Fruit fly (Drosophila melanogaster): ENCODE results near the gene Ccz1.

The Ccz1 gene

DNA sequence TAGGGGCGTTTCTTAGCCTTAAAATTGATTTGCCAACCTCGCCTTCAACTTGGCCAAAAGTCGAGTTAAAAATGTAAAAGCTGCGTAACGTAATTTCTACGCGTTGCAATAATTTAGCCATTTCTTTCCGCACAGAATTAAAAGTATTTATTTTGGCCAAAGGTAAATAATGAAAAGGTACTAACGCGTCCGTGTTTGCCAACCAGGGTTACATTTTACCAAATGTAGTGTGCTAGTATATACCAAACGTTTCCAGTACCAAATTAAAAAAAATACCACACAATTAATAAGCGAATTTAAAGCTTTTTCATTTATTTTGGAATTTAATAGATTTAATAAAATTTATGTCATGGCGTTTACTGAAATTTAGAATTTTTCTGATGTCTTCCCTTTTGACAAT, at the start of gene Ccz1:
Gene Ccz1, minus strand, starts transcription at position 179 of the 400 bp plus-strand sequence.
- no peak for TF ChIP-seq CG17801 (GFP tag; optimal IDR thresholded peaks at IDR 0.05; ENCODE audit: partially characterized antibody)

DNA sequence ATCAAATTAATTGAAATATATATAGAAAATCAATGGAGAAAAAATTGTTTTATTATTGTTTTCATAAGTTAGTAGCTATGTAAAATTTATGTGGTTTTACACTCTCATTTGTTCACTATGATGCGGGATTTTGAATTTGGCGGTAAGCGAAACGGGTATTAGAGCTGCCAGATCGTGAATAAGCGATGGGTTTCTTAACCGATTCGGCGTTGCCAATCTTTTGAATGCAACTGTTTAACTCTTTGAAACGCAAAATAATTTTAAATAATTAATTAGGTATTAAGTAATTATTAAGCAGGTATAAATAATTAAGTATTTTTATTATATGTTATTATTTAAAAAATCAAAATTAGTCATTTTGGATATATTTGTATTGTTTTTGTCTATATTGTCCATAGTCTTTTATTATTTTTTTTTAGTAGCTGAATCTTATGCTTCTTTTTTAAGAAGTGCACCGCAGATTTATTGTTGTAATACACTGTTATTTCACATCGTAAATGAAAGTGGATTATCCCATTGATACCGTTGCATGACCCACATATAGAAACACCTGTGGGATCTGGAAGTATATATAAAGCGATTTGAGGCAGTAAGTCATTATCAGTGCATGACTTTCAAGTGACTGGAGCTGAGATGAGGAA, 48.5 kb upstream of the Ccz1 start, which contains the start of gene CG10853:
Gene CG10853, plus strand, starts transcription at position 591 of the 641 bp plus-strand sequence.
- TF ChIP-seq CG17801 (GFP tag; optimal IDR thresholded peaks at IDR 0.05; ENCODE audit: partially characterized antibody): no peak

DNA sequence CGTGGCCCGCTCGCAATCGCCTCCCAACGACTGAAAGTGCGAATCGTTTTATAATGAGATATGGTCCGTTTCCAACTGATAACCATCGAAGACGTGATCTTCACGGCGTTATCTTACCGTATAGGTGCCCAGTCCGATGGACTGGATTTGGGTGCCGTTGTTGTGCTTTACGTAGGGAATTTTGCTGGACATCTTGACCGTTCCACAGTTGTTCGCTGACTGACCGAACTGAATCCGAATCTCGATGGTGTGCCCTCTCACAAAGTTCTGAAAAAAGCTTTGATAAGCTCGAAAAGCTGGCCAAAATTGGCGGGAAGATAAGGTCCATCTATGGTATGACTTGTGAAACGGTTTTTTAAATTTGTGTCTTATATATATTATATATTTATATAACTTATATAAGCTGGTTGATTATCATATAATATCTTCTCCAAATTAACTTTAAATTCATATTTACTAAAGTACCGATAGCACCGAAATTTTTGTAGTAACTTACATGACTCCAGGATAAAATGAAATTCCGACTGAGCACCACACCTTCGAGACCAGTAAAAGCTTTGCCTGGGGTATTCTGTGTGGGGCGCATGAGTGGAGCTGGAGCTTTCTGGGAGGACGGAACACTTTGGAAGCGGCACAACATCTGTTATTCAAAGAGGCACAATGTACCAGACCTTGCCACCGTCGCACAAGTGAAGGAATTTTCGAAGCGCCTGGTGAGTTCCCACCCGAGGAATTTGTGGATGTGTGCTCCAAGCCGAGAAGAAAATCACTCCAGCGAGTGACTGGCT, 43.5 kb upstream of the Ccz1 start, which contains the start of the genes CG10863 and CG14982:
Gene CG10863, minus strand, starts transcription at position 225 of the 788 bp plus-strand sequence.
Gene CG14982, plus strand, starts transcription at position 470 of the 788 bp plus-strand sequence.
- peak; percentile 56 for TF ChIP-seq CG17801 (GFP tag; optimal IDR thresholded peaks at IDR 0.05; ENCODE audit: partially characterized antibody)

DNA sequence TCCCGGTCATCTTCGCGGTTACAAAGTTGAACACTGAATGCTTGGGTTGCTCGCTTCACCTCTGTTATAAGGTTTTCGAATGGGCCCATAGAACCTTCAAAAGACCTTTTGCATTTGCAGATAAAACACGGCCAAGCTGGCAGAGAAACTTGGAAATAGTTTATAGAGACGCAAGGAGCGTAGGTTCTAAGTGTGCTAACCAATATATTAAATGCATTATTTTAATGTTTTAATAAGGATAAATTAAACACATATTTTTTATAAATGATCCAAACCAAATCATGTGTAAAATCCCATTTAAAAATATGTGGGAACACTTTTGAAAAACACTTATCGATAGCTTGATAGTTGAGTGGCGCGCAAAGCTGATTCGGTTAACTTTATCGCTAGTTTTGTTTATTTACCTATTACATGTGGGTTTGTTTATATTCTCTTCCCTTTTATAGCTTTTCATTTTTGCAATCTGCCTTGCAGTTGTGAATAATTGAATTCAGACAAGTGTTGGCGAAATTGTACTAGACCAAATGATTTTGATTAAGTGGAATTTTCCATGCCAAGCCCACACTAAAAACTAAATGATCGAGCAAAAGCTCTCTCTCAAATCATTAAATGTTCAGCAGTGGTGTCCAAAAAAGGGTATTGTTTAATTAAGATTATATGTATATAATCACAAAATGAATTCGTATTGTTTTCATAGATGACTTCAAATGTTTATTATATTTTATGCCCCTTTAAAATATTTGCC, 41.3 kb upstream of the Ccz1 start, which contains the start of gene CG12766:
Gene CG12766, minus strand, starts transcription at position 51 of the 745 bp plus-strand sequence.
- peak; percentile 46 for TF ChIP-seq CG17801 (GFP tag; optimal IDR thresholded peaks at IDR 0.05; ENCODE audit: partially characterized antibody)

DNA sequence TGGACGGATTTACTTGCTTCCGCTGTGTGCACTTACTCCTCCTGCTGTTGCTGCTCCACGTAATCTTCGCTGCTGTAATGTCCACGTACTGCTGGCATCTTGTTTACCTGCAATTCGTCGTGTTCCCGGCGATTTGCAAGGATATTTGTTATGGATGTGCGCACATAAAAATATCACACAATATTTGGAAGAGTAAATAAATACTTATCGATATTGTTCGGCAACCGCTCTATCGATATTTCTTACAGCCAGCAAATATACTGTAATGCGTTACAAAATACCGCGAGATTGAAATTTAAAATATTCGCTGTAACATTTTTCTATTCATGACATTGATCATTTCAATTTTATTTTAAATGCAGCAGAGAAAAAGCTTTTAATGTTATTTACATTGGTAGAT, 38.9 kb upstream of the Ccz1 start, which contains the start of gene CG10866:
Gene CG10866, minus strand, starts transcription at position 187 of the 400 bp plus-strand sequence.
- peak; percentile 7 for TF ChIP-seq CG17801 (GFP tag; optimal IDR thresholded peaks at IDR 0.05; ENCODE audit: partially characterized antibody)

DNA sequence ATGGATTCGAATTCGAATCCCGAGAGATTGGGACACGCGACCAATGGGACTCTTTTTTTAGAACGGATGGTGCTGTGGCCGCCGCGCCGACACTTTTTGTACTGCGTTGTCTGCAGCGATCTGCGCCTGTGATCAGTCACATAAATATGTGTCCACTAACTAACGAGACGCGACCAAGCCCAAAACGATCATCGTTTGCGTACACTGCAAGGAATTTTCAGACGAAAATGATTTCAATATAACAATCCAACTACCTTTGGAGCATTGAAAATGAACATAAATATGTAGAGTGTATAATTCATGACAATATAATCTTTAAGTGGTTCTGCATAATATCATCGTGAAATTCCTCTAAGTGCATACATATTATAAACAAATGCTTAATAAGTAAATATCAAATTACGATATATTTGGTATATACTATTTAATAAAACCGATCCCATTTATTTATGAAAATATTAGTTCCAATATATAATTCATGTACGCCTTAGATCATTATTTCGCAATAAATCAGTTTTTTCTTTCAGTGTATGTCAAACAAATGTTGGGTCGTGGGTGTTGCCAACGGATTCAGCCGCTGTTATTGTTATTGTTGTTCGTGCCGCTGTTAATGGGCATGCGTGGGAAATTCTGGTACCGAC, 36.7 kb upstream of the Ccz1 start, which contains the start of gene Eip63F-1:
Gene Eip63F-1, minus strand, starts transcription at position 51 of the 641 bp plus-strand sequence.
- TF ChIP-seq CG17801 (GFP tag; optimal IDR thresholded peaks at IDR 0.05; ENCODE audit: partially characterized antibody): no peak

DNA sequence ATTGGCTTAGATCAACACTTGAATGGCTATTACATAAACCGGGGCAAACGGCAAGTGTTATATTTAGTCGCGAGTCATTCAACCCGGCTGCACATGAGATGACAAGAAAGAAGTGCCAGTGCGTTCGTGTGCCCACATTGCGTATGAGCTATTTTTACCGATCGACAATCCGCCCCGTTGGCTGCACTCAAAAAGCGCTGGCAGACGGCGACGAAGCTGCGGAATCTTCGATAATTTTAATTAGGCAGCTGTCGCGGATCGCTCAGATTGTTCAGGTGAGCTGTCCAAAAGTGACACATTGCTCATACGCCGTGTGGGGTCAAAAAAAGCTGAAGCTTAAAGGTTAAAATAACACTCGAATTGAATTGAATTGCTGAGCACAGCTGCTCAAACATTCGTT, 35.2 kb upstream of the Ccz1 start:
- no peak for TF ChIP-seq CG17801 (GFP tag; optimal IDR thresholded peaks at IDR 0.05; ENCODE audit: partially characterized antibody)

DNA sequence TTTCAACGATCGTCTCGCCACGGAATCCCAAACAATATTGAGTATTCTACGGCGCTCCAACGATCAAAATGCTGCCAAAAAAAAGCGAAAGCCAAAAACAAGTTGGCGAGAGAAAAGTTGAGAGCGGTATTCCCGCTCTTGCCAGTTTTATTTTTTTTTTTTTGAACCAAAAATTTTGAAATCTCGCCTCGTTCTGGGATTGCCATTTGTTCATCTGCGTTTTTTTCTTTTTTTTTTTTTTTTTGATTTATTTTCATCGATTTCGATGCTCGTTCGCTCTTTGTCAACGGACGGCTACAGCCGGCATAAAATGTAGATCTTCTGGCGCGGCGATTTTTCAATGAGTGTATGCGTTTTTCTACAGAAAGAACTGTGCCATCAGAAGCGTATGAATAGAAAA, 34.6 kb upstream of the Ccz1 start:
- no peak for TF ChIP-seq CG17801 (GFP tag; optimal IDR thresholded peaks at IDR 0.05; ENCODE audit: partially characterized antibody)

DNA sequence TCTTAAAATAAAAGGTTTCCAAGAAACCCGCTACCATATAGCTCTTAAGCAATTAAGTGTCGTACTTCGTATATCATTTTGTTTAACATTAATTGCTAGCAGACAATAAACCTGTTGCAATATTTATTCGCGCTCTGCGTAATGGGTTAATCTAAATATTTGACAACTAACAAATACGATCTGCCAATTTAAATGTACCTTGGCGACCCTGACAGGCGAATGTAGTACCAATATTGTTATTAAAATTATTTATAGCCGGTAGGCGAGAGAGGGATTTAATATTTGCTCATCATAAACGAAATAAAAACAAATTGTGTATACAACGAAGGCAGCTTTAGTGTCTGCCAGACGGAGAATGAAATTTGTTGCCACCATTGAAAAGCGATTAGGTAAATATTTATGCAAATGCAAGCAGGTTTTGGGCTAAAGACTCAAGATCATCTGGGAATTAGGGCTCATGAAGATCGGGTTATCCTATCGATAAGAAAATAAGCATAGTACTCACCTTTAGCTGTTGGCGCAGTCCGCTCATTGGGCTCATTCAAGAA, 33.9 kb upstream of the Ccz1 start:
- no peak for TF ChIP-seq CG17801 (GFP tag; optimal IDR thresholded peaks at IDR 0.05; ENCODE audit: partially characterized antibody)

DNA sequence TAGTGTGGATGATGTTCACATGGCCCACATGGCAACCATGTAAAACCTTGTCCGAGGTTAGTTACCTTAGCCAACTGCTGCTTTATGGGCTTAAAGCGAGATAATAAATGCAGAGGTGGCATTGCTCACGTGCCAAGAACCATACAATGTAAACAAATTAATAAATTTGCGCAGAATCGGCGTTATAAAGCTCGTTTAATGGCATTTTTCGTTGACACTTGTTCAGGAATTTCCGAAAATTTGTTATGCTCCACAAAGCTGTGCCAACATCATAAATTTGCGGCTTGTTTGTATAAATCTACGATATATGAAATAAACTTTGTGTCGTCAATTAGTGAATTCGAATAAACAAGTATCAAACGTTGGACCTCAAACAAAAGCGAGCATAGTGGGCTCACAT, 32.8 kb upstream of the Ccz1 start:
- TF ChIP-seq CG17801 (GFP tag; optimal IDR thresholded peaks at IDR 0.05; ENCODE audit: partially characterized antibody): no peak

DNA sequence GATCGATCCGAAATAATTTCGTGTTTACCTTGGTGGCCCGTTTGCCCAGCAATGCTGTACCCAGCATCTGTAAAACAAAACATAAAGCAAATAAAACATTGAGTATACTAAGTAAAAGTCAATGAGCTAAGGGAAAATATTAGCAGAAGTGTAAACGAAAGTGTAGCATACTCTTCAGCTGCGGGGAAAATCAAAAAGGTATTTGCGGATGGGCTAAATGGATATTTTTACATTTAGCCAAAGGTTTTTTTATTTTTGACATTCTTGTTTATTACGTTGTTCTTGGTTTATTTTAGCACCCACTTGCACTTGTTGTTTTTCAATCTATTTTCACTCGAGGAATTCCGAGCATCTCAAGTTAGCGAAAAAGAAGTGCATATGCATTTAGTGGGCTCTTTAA, 32.0 kb upstream of the Ccz1 start:
- TF ChIP-seq CG17801 (GFP tag; optimal IDR thresholded peaks at IDR 0.05; ENCODE audit: partially characterized antibody): no peak

DNA sequence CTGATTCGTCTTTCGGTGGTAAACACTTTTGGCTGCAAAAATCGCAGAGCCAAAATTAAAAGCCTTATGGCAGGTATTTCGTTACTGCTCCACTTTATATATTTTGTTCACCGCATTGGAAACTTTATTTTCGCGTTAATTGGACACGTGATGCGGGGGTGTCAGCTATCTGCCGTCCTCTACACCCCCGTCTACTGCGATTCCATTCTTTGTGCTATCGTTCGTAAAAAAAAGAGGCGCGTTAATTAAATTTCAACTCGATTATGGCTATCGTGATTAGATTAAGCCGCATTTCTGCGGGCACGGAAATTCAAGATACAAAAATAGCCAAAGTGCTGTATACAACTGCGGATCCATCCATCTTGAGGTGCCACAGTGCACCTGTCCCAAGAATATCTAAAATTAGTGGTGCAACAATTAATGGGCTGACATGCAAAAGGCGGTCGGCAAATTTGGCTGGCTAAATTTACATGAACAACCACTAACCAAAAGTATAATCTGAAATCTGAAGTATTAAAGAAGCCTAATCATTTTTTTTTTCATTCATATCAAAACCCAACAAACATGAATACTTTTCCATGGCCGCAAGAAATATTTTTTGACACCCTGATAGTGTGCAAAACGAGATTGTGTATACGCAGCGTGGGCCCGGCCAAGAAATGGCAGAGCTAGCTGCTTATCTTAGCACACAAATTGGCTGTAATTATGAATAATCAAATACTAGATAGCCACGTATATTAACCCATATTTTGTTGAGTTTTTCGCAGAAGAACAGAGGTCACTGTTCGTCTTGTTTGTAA, 31.2 kb upstream of the Ccz1 start:
- TF ChIP-seq CG17801 (GFP tag; optimal IDR thresholded peaks at IDR 0.05; ENCODE audit: partially characterized antibody): no peak

DNA sequence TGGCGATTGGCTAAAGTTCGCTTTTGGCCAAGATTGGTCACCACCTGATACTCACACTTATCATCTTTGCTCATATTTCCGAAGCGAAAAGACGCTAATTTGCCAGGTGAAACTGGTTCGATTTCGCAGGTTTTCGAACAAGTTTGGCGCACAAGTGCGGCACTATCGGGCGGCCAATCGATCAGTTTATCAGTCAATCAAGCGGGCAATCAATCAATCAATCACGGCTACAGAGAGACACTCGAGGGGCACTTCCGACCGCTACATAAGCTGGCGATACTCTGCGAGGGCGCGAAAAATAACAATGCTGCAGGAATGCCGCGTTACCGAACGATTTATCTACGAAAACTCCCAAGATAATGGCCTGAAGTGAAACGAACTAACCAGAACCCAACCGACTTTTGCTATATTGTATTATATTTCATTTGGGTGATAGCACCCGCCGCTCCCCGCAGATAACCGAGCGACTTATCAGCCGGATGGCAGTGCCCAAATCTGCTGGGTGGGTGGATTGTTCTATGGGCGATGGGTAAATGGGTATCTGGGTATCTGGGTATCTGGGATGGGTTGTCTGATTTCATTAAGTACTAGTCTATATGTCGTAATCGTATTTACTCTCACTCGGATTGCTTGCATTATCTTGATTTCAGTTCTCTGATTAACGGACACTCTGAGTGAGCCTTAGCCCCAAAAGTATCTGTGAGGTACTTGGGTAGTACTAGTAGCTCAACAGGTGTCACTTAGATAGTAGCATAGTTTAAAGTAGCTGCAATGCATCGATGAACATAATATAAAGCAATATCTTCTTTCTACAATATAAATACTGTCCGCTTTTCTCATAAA, 30.2 kb upstream of the Ccz1 start:
- no peak for TF ChIP-seq CG17801 (GFP tag; optimal IDR thresholded peaks at IDR 0.05; ENCODE audit: partially characterized antibody)

Data from ovary, adult (tissue).